Fruit fly (Drosophila melanogaster): ENCODE data around the gene CG7289.

CG7289 gene

dm6 chr2L:2010335-2011061 is 28.5 kb downstream of the CG7289 start:
- TF ChIP-seq CG17801 (GFP tag; optimal IDR thresholded peaks at IDR 0.05; ENCODE audit: partially characterized antibody) = no peak

- no peak for TF ChIP-seq CG17801 (GFP tag; optimal IDR thresholded peaks at IDR 0.05; ENCODE audit: partially characterized antibody)
Observed at dm6 chr2L:2011430-2011829, 29.4 kb downstream of the CG7289 start.

- TF ChIP-seq CG17801 (GFP tag; optimal IDR thresholded peaks at IDR 0.05; ENCODE audit: partially characterized antibody) = no peak
Observed at dm6 chr2L:2013057-2013456, 31.0 kb downstream of the CG7289 start.

dm6 chr2L:2013836-2014434 is 31.9 kb downstream of the CG7289 start:
- TF ChIP-seq CG17801 (GFP tag; optimal IDR thresholded peaks at IDR 0.05; ENCODE audit: partially characterized antibody) = no peak

dm6 chr2L:2015204-2015603 is 33.2 kb downstream of the CG7289 start:
- no peak for TF ChIP-seq CG17801 (GFP tag; optimal IDR thresholded peaks at IDR 0.05; ENCODE audit: partially characterized antibody)

dm6 chr2L:2022823-2023222 is 40.8 kb downstream of the CG7289 start:
- no peak for TF ChIP-seq CG17801 (GFP tag; optimal IDR thresholded peaks at IDR 0.05; ENCODE audit: partially characterized antibody)

- TF ChIP-seq CG17801 (GFP tag; optimal IDR thresholded peaks at IDR 0.05; ENCODE audit: partially characterized antibody) = no peak
Observed at dm6 chr2L:2031522-2031921, 49.5 kb downstream of the CG7289 start.

- peak; percentile 34 for TF ChIP-seq CG17801 (GFP tag; optimal IDR thresholded peaks at IDR 0.05; ENCODE audit: partially characterized antibody)
Observed at dm6 chr2L:2032076-2032475, 50.1 kb downstream of the CG7289 start.

All from ovary, adult (tissue).